Fruit fly (Drosophila melanogaster) whole organism, pupa: ENCODE measurements around the gene CG8813.
A peak's percentile ranks its signal among the peaks of the same experiment; 100 is the strongest.

Experiments
- CG10348 ChIP-seq: fragments of 200-800 bp; sonication (Bioruptor generic); IDR thresholded peaks from 2 replicates; pipeline ENCODE4 v1.3.6; 2022; ENCODE audit warnings: missing biosample characterization, missing genetic modification characterization
- CG12605 ChIP-seq: fragments of 200-800 bp; sonication (Bioruptor generic); IDR thresholded peaks from 2 replicates; pipeline ENCODE4 v1.3.6; 2022; ENCODE audit warnings: missing biosample characterization, missing genetic modification characterization
- CG13204 ChIP-seq: fragments of 200-800 bp; sonication (Bioruptor generic); optimal IDR thresholded peaks from 2 replicates; lab custom pipeline; 2018; ENCODE audit warnings: missing biosample characterization, mild to moderate bottlenecking, missing genetic modification characterization, moderate library complexity
- CG14655 ChIP-seq: fragments of 200-800 bp; sonication (Bioruptor generic); optimal IDR thresholded peaks from 3 replicates; lab custom pipeline; 2017; ENCODE audit warnings: mild to moderate bottlenecking, missing biosample characterization, missing genetic modification reagents, missing genetic modification characterization
- CG15710 ChIP-seq: fragments of 200-800 bp; sonication (Bioruptor generic); optimal IDR thresholded peaks from 2 replicates; lab custom pipeline; 2018; ENCODE audit warnings: missing biosample characterization, mild to moderate bottlenecking, missing genetic modification characterization, moderate library complexity
- CG17806 ChIP-seq: fragments of 200-800 bp; sonication (Bioruptor generic); optimal IDR thresholded peaks from 2 replicates; lab custom pipeline; 2018; ENCODE audit warnings: missing biosample characterization, mild to moderate bottlenecking, missing genetic modification characterization, moderate library complexity
- CG32121 ChIP-seq: fragments of 200-800 bp; sonication (Bioruptor generic); IDR thresholded peaks from 2 replicates; pipeline ENCODE4 v1.3.6; 2022; ENCODE audit warnings: missing biosample characterization, missing genetic modification characterization
- CG34367 ChIP-seq: fragments of 200-800 bp; sonication (Bioruptor generic); optimal IDR thresholded peaks from 2 replicates; lab custom pipeline; 2018; ENCODE audit warnings: missing biosample characterization, mild to moderate bottlenecking, missing genetic modification characterization
- CG8159 ChIP-seq: fragments of 200-800 bp; sonication (Bioruptor generic); optimal IDR thresholded peaks from 3 replicates; lab custom pipeline; 2018; ENCODE audit warnings: missing biosample characterization, mild to moderate bottlenecking, missing genetic modification characterization, moderate library complexity
- CG8301 ChIP-seq: fragments of 200-800 bp; sonication (Bioruptor generic); optimal IDR thresholded peaks from 2 replicates; lab custom pipeline; 2018; ENCODE audit warnings: missing biosample characterization, mild to moderate bottlenecking, missing genetic modification characterization
- CG9948 ChIP-seq: fragments of 200-800 bp; sonication (Bioruptor generic); optimal IDR thresholded peaks from 2 replicates; lab custom pipeline; 2018; ENCODE audit warnings: missing biosample characterization, mild to moderate bottlenecking, missing genetic modification characterization, moderate library complexity
- EcR ChIP-seq: fragments of 200-800 bp; sonication (Bioruptor generic); optimal IDR thresholded peaks from 3 replicates; lab custom pipeline; 2019; ENCODE audit warnings: missing biosample characterization, missing genetic modification characterization, mild to moderate bottlenecking, moderate library complexity, missing genetic modification reagents
- Ets98B ChIP-seq: fragments of 200-800 bp; sonication (Bioruptor generic); IDR thresholded peaks from 2 replicates; pipeline ENCODE4 v1.3.6; 2022; ENCODE audit warnings: missing biosample characterization, missing genetic modification characterization
- Pif1A ChIP-seq: fragments of 200-800 bp; sonication (Bioruptor generic); optimal IDR thresholded peaks from 3 replicates; lab custom pipeline; 2016; ENCODE audit warnings: missing biosample characterization, missing genetic modification characterization
- Pif1B ChIP-seq: fragments of 200-800 bp; sonication (Bioruptor generic); optimal IDR thresholded peaks from 3 replicates; lab custom pipeline; 2016; ENCODE audit warnings: missing biosample characterization, missing genetic modification characterization
- Snoo ChIP-seq: fragments of 200-800 bp; sonication (Bioruptor generic); optimal IDR thresholded peaks from 3 replicates; lab custom pipeline; 2017; ENCODE audit warnings: missing biosample characterization, mild to moderate bottlenecking, missing genetic modification characterization, inconsistent platforms
- fd96Ca ChIP-seq: fragments of 200-800 bp; sonication (Bioruptor generic); IDR thresholded peaks from 3 replicates; pipeline ENCODE4 v1.3.6; 2022; ENCODE audit warnings: missing biosample characterization, missing genetic modification characterization
- gl ChIP-seq: fragments of 200-800 bp; sonication (Bioruptor generic); optimal IDR thresholded peaks from 2 replicates; lab custom pipeline; 2018; ENCODE audit warnings: missing biosample characterization, mild to moderate bottlenecking, missing genetic modification characterization
- rn ChIP-seq: fragments of 200-800 bp; sonication (Bioruptor generic); IDR thresholded peaks from 2 replicates; pipeline ENCODE4 v1.3.6; 2022; ENCODE audit warnings: missing biosample characterization, missing genetic modification characterization

CG8813 gene

dm6 chr2L:2839850-2840249 lies 29.6 kb upstream of the CG8813 start, which contains the start of gene CG2975:
Gene CG2975, plus strand, starts transcription at chr2L:2840124.
- no peak for TF ChIP-seq CG12605 (GFP tag; lab: Robert Waterston, UW)
- TF ChIP-seq Pif1B (GFP tag; lab: Kevin White, UChicago), result no peak
- no peak for TF ChIP-seq CG8159 (tag; lab: Kevin White, UChicago)
- TF ChIP-seq CG17806, result no peak
- TF ChIP-seq CG34367, result no peak
- no peak for TF ChIP-seq Snoo
- no peak for TF ChIP-seq CG9948 (tag; lab: Kevin White, UChicago)
- no peak for TF ChIP-seq CG15710

- TF ChIP-seq CG12605 (GFP tag; lab: Robert Waterston, UW) (no peak), EcR (GFP tag; lab: Kevin White, UChicago) (peak; percentile 19)
Measured at dm6 chr2L:2840311-2840710, 29.1 kb upstream of the CG8813 start.

dm6 chr2L:2844413-2844812 lies 25.0 kb upstream of the CG8813 start, which contains the start of gene CG18558:
Gene CG18558, minus strand, starts transcription at chr2L:2844513.
- no peak for TF ChIP-seq CG10348 (GFP tag; lab: Robert Waterston, UW)
- TF ChIP-seq CG17806, result no peak
- no peak for TF ChIP-seq CG32121 (GFP tag; lab: Robert Waterston, UW)
- no peak for TF ChIP-seq CG34367

- no peak for TF ChIP-seq CG8159 (tag; lab: Kevin White, UChicago)
Measured at dm6 chr2L:2845634-2846033, 23.8 kb upstream of the CG8813 start, which contains the start of gene CG18557. Gene CG18557, minus strand, starts transcription at chr2L:2845734.

dm6 chr2L:2847112-2847682 lies 22.3 kb upstream of the CG8813 start, which contains the start of the genes CG3117 and CG2983:
Gene CG3117, minus strand, starts transcription at chr2L:2847212.
Gene CG2983, plus strand, starts transcription at chr2L:2847632.
- TF ChIP-seq CG34367 (no peak), CG9948 (tag; lab: Kevin White, UChicago) (no peak), CG13204 (GFP tag; lab: Kevin White, UChicago) (no peak), Pif1A (no peak), CG8301 (tag; lab: Kevin White, UChicago) (no peak), CG12605 (GFP tag; lab: Robert Waterston, UW) (no peak), gl (tag; lab: Kevin White, UChicago) (no peak), CG15710 (no peak), EcR (GFP tag; lab: Kevin White, UChicago) (no peak)
- TF ChIP-seq, all 21 proteins: peak for 0

- TF ChIP-seq Pif1A, result no peak
- peak; percentile 47; the same call in 1 of the 2 replicates for TF ChIP-seq CG32121 (GFP tag; lab: Robert Waterston, UW)
- peak; percentile 36; the same call in 1 of the 2 replicates for TF ChIP-seq Ets98B (GFP tag; lab: Robert Waterston, UW)
- 0 out of 2 replicates have a peak, but pooled peaks have one; percentile 26 for TF ChIP-seq CG12605 (GFP tag; lab: Robert Waterston, UW)
- TF ChIP-seq CG9948 (tag; lab: Kevin White, UChicago), result no peak
- no peak for TF ChIP-seq CG8159 (tag; lab: Kevin White, UChicago)
Measured at dm6 chr2L:2851589-2851988, 17.9 kb upstream of the CG8813 start.

dm6 chr2L:2855204-2855768 lies 14.2 kb upstream of the CG8813 start:
- TF ChIP-seq CG8301 (tag; lab: Kevin White, UChicago), result no peak
- 0 out of 2 replicates have a peak, but pooled peaks have one; percentile 0 for TF ChIP-seq Ets98B (GFP tag; lab: Robert Waterston, UW)
- TF ChIP-seq CG13204 (GFP tag; lab: Kevin White, UChicago), result no peak
- TF ChIP-seq CG12605 (GFP tag; lab: Robert Waterston, UW), result no peak
- TF ChIP-seq CG34367, result no peak
- no peak for TF ChIP-seq rn (GFP tag; lab: Robert Waterston, UW)
- TF ChIP-seq EcR (GFP tag; lab: Kevin White, UChicago), result no peak
- no peak for TF ChIP-seq CG14655 (GFP tag; lab: Kevin White, UChicago)
- TF ChIP-seq Pif1A, result no peak
- TF ChIP-seq CG17806, result no peak
- peak; percentile 94 for TF ChIP-seq CG8159 (tag; lab: Kevin White, UChicago)
- no peak for TF ChIP-seq gl (tag; lab: Kevin White, UChicago)
- TF ChIP-seq CG10348 (GFP tag; lab: Robert Waterston, UW), result no peak
- no peak for TF ChIP-seq CG15710
- no peak for TF ChIP-seq fd96Ca (GFP tag; lab: Robert Waterston, UW)
